Fruit fly (Drosophila melanogaster) whole organism, embryonic: ENCODE measurements around the gene Tfb5.

Source experiments
- B-H1 ChIP-seq: fragments of 200-800 bp; sonication (Bioruptor generic); IDR thresholded peaks from 3 replicates; pipeline ENCODE4 v1.3.6; 2022; ENCODE audit warnings: missing biosample characterization, missing genetic modification characterization
- CG10147 ChIP-seq: fragments of 200-800 bp; sonication (Bioruptor generic); optimal IDR thresholded peaks from 2 replicates; lab custom pipeline; 2019; ENCODE audit warnings: missing biosample characterization, mild to moderate bottlenecking, missing genetic modification characterization, moderate library complexity
- CG1024 ChIP-seq: fragments of 200-800 bp; sonication (Bioruptor generic); IDR thresholded peaks from 2 replicates; pipeline ENCODE4 v1.3.6; 2022; ENCODE audit warnings: missing biosample characterization, missing genetic modification characterization
- CG11247 ChIP-seq: fragments of 200-800 bp; sonication (Bioruptor generic); IDR thresholded peaks from 2 replicates; pipeline ENCODE4 v1.3.6; 2022; ENCODE audit warnings: missing biosample characterization, missing genetic modification characterization
- CG11723 ChIP-seq: fragments of 200-800 bp; sonication (Bioruptor generic); optimal IDR thresholded peaks from 2 replicates; lab custom pipeline; 2017; ENCODE audit warnings: missing biosample characterization, mild to moderate bottlenecking, missing genetic modification characterization
- CG12104 ChIP-seq: fragments of 200-800 bp; sonication (Bioruptor generic); optimal IDR thresholded peaks from 3 replicates; lab custom pipeline; 2016; ENCODE audit warnings: missing biosample characterization, missing genetic modification characterization
- CG12155 ChIP-seq: fragments of 200-800 bp; sonication (Bioruptor generic); optimal IDR thresholded peaks from 3 replicates; lab custom pipeline; 2016; ENCODE audit warnings: missing biosample characterization, missing genetic modification characterization
- CG12219 ChIP-seq: fragments of 200-800 bp; sonication (Bioruptor generic); optimal IDR thresholded peaks from 3 replicates; lab custom pipeline; 2018; ENCODE audit warnings: missing biosample characterization, mild to moderate bottlenecking, missing genetic modification characterization
- CG12299 ChIP-seq: fragments of 200-800 bp; sonication (Bioruptor generic); optimal IDR thresholded peaks from 2 replicates; lab custom pipeline; 2018; ENCODE audit warnings: missing biosample characterization, mild to moderate bottlenecking, missing genetic modification characterization
- CG1603 ChIP-seq: fragments of 200-800 bp; sonication (Bioruptor generic); optimal IDR thresholded peaks from 2 replicates; lab custom pipeline; 2019; ENCODE audit warnings: missing biosample characterization, mild to moderate bottlenecking, missing genetic modification characterization, moderate library complexity
- CG17359 ChIP-seq: fragments of 200-800 bp; sonication (Bioruptor generic); optimal IDR thresholded peaks from 3 replicates; lab custom pipeline; 2018; ENCODE audit warnings: missing biosample characterization, mild to moderate bottlenecking, missing genetic modification characterization, moderate library complexity
- CG17612 ChIP-seq: fragments of 200-800 bp; sonication (Bioruptor generic); IDR thresholded peaks from 2 replicates; pipeline ENCODE4 v1.3.6; 2022; ENCODE audit warnings: missing biosample characterization, missing genetic modification characterization
- CG17912 ChIP-seq: fragments of 200-800 bp; sonication (Bioruptor generic); optimal IDR thresholded peaks from 2 replicates; lab custom pipeline; 2018; ENCODE audit warnings: missing biosample characterization, mild to moderate bottlenecking, missing genetic modification characterization
- CG18619 ChIP-seq: fragments of 200-800 bp; sonication (Bioruptor generic); optimal IDR thresholded peaks from 3 replicates; lab custom pipeline; 2017; ENCODE audit warnings: missing biosample characterization, mild to moderate bottlenecking, missing genetic modification characterization
- CG18764 ChIP-seq: fragments of 200-800 bp; sonication (Bioruptor generic); optimal IDR thresholded peaks from 3 replicates; lab custom pipeline; 2016; ENCODE audit warnings: missing biosample characterization, missing genetic modification characterization
- CG4328 ChIP-seq: fragments of 200-800 bp; sonication (Bioruptor generic); optimal IDR thresholded peaks from 3 replicates; lab custom pipeline; 2017; ENCODE audit warnings: missing biosample characterization, missing genetic modification reagents, missing genetic modification characterization
- CG7372 ChIP-seq: fragments of 200-800 bp; sonication (Bioruptor generic); IDR thresholded peaks from 2 replicates; pipeline ENCODE4 v1.3.6; 2022; ENCODE audit warnings: missing biosample characterization, missing genetic modification characterization
- CG8281 ChIP-seq: fragments of 200-800 bp; sonication (Bioruptor generic); optimal IDR thresholded peaks from 2 replicates; lab custom pipeline; 2018; ENCODE audit warnings: missing biosample characterization, mild to moderate bottlenecking, missing genetic modification characterization, moderate library complexity
- CG8765 ChIP-seq: fragments of 200-800 bp; sonication (Bioruptor generic); IDR thresholded peaks from 2 replicates; pipeline ENCODE4 v1.3.6; 2022; ENCODE audit warnings: missing biosample characterization, missing genetic modification characterization
- Chrac-16 ChIP-seq: fragments of 200-800 bp; sonication (Bioruptor generic); optimal IDR thresholded peaks from 3 replicates; lab custom pipeline; 2016; ENCODE audit warnings: missing biosample characterization, missing genetic modification characterization
- CoRest ChIP-seq: fragments of 200-800 bp; sonication (Bioruptor generic); optimal IDR thresholded peaks from 3 replicates; lab custom pipeline; 2018; ENCODE audit warnings: missing biosample characterization, mild to moderate bottlenecking, missing genetic modification characterization, moderate library complexity
- CrebB ChIP-seq: fragments of 200-800 bp; sonication (Bioruptor generic); optimal IDR thresholded peaks from 3 replicates; lab custom pipeline; 2018; ENCODE audit warnings: missing biosample characterization, mild to moderate bottlenecking, missing genetic modification characterization
- Dad ChIP-seq: fragments of 200-800 bp; sonication (Bioruptor generic); optimal IDR thresholded peaks from 3 replicates; lab custom pipeline; 2016; ENCODE audit warnings: missing biosample characterization, missing genetic modification characterization
- Dll ChIP-seq: fragments of 200-800 bp; sonication (Bioruptor generic); IDR thresholded peaks from 4 replicates; pipeline ENCODE4 v1.3.6; 2022; ENCODE audit warnings: missing biosample characterization, missing genetic modification characterization; ENCODE audit not compliant: partially characterized antibody
- Drgx ChIP-seq: fragments of 200-800 bp; sonication (Bioruptor generic); IDR thresholded peaks from 2 replicates; pipeline ENCODE4 v1.3.6; 2022; ENCODE audit warnings: missing biosample characterization, missing genetic modification characterization
- E2f2 ChIP-seq: fragments of 200-800 bp; sonication (Bioruptor generic); IDR thresholded peaks from 2 replicates; pipeline ENCODE4 v1.3.6; 2022; ENCODE audit warnings: missing biosample characterization, missing genetic modification characterization
- Fer1 ChIP-seq: fragments of 200-800 bp; sonication (Bioruptor generic); optimal IDR thresholded peaks from 2 replicates; lab custom pipeline; 2017; ENCODE audit warnings: missing biosample characterization, mild to moderate bottlenecking, missing genetic modification characterization
- Fer2 ChIP-seq: fragments of 200-800 bp; sonication (Bioruptor generic); optimal IDR thresholded peaks from 2 replicates; lab custom pipeline; 2018; ENCODE audit warnings: missing biosample characterization, mild to moderate bottlenecking, missing genetic modification characterization, moderate library complexity
- Hmx ChIP-seq: fragments of 200-800 bp; sonication (Bioruptor generic); optimal IDR thresholded peaks from 2 replicates; lab custom pipeline; 2016; ENCODE audit warnings: missing biosample characterization, missing genetic modification characterization
- Kr ChIP-seq: fragments of 200-800 bp; sonication (Bioruptor generic); optimal IDR thresholded peaks from 2 replicates; lab custom pipeline; 2017; ENCODE audit warnings: missing biosample characterization, mild to moderate bottlenecking, missing genetic modification characterization
- NC2α ChIP-seq: fragments of 200-800 bp; sonication (Bioruptor generic); optimal IDR thresholded peaks from 2 replicates; lab custom pipeline; 2016; ENCODE audit warnings: missing biosample characterization, missing genetic modification characterization
- Nf-YB ChIP-seq: fragments of 200-800 bp; sonication (Bioruptor generic); optimal IDR thresholded peaks from 3 replicates; lab custom pipeline; 2019; ENCODE audit warnings: missing biosample characterization, mild to moderate bottlenecking, missing genetic modification characterization, moderate library complexity
- PHDP ChIP-seq: fragments of 200-800 bp; sonication (Bioruptor generic); optimal IDR thresholded peaks from 3 replicates; lab custom pipeline; 2018; ENCODE audit warnings: missing biosample characterization, mild to moderate bottlenecking, missing genetic modification characterization, moderate library complexity
- Sry-δ ChIP-seq: fragments of 200-800 bp; sonication (Bioruptor generic); optimal IDR thresholded peaks from 2 replicates; lab custom pipeline; 2016; ENCODE audit warnings: missing biosample characterization, missing genetic modification characterization
- TFAM ChIP-seq: fragments of 200-800 bp; sonication (Bioruptor generic); optimal IDR thresholded peaks from 2 replicates; lab custom pipeline; 2017; ENCODE audit warnings: missing biosample characterization, missing genetic modification characterization, inconsistent platforms
- Taf1 ChIP-seq: fragments of 200-800 bp; sonication (Bioruptor generic); IDR thresholded peaks from 2 replicates; pipeline ENCODE4 v1.3.6; 2022; ENCODE audit warnings: missing biosample characterization, missing genetic modification characterization
- Usf ChIP-seq: fragments of 200-800 bp; sonication (Bioruptor generic); optimal IDR thresholded peaks from 2 replicates; lab custom pipeline; 2017; ENCODE audit warnings: missing genotype, missing biosample characterization, missing genetic modification characterization
- abd-A ChIP-seq: fragments of 200-800 bp; sonication (Bioruptor generic); optimal IDR thresholded peaks from 3 replicates; lab custom pipeline; 2019; ENCODE audit warnings: missing biosample characterization, mild to moderate bottlenecking, missing genetic modification characterization, moderate library complexity
- corto ChIP-seq: fragments of 200-800 bp; sonication (Bioruptor generic); optimal IDR thresholded peaks from 2 replicates; lab custom pipeline; 2016; ENCODE audit warnings: missing biosample characterization, mild to moderate bottlenecking, missing genetic modification characterization, moderate library complexity
- grn ChIP-seq: fragments of 200-800 bp; sonication (Bioruptor generic); optimal IDR thresholded peaks from 3 replicates; lab custom pipeline; 2017; ENCODE audit warnings: missing biosample characterization, missing genetic modification characterization
- gsb ChIP-seq: fragments of 200-800 bp; sonication (Bioruptor generic); IDR thresholded peaks from 2 replicates; pipeline ENCODE4 v1.3.6; 2022; ENCODE audit warnings: missing biosample characterization, missing genetic modification characterization
- ken ChIP-seq: fragments of 200-800 bp; sonication (Bioruptor generic); IDR thresholded peaks from 3 replicates; pipeline ENCODE4 v1.3.6; 2022; ENCODE audit warnings: missing biosample characterization, missing genetic modification characterization
- pzg ChIP-seq: fragments of 200-800 bp; sonication (Bioruptor generic); optimal IDR thresholded peaks from 3 replicates; lab custom pipeline; 2018; ENCODE audit warnings: missing biosample characterization, mild to moderate bottlenecking, missing genetic modification characterization, moderate library complexity
- sens-2 ChIP-seq: fragments of 200-800 bp; sonication (Bioruptor generic); IDR thresholded peaks from 2 replicates; pipeline ENCODE4 v1.3.6; 2022; ENCODE audit warnings: missing biosample characterization, missing genetic modification characterization
- shn ChIP-seq: fragments of 200-800 bp; sonication (Bioruptor generic); optimal IDR thresholded peaks from 3 replicates; lab custom pipeline; 2016; ENCODE audit warnings: missing biosample characterization, missing genetic modification characterization
- sim ChIP-seq: fragments of 200-800 bp; sonication (Bioruptor generic); IDR thresholded peaks from 2 replicates; pipeline ENCODE4 v1.3.6; 2022; ENCODE audit warnings: missing biosample characterization, missing genetic modification characterization
- sima ChIP-seq: fragments of 200-800 bp; sonication (Bioruptor generic); optimal IDR thresholded peaks from 2 replicates; lab custom pipeline; 2016; ENCODE audit warnings: missing biosample characterization, missing genetic modification characterization
- sob ChIP-seq: fragments of 200-800 bp; sonication (Bioruptor generic); IDR thresholded peaks from 2 replicates; pipeline ENCODE4 v1.3.6; 2022; ENCODE audit warnings: missing biosample characterization, missing genetic modification characterization
- stc ChIP-seq: fragments of 200-800 bp; sonication (Bioruptor generic); IDR thresholded peaks from 2 replicates; pipeline ENCODE4 v1.3.6; 2022; ENCODE audit warnings: missing biosample characterization, missing genetic modification characterization
- toy ChIP-seq: fragments of 200-800 bp; sonication (Bioruptor generic); IDR thresholded peaks from 2 replicates; pipeline ENCODE4 v1.3.6; 2022; ENCODE audit warnings: missing biosample characterization, missing genetic modification characterization
- z ChIP-seq: fragments of 200-800 bp; sonication (Bioruptor generic); IDR thresholded peaks from 3 replicates; pipeline ENCODE4 v1.3.6; 2022; ENCODE audit warnings: missing biosample characterization, missing genetic modification characterization
- zen ChIP-seq: fragments of 200-800 bp; sonication (Bioruptor generic); optimal IDR thresholded peaks from 3 replicates; lab custom pipeline; 2018; ENCODE audit warnings: missing biosample characterization, mild to moderate bottlenecking, missing genetic modification characterization, moderate library complexity

The Tfb5 gene

dm6 chr2L:5043043-5043442 is 32.4 kb upstream of the Tfb5 start, which contains the start of the genes CG33995, CG44000 and CG44001 (continued):
- TF ChIP-seq Nf-YB (GFP tag; lab: Kevin White, UChicago) (peak; percentile 9), CG4328 (GFP tag; lab: Kevin White, UChicago) (peak; percentile 17), B-H1 (GFP tag; lab: Robert Waterston, UW) (no peak), CG18619 (GFP tag; lab: Kevin White, UChicago) (peak; percentile 13), CG7372 (no peak), CG12299 (tag; lab: Kevin White, UChicago) (peak; percentile 4), CG18764 (GFP tag; lab: Kevin White, UChicago) (peak; percentile 59), CG12219 (GFP tag; lab: Kevin White, UChicago) (no peak), TFAM (no peak), CG1603 (peak; percentile 88), Hmx (GFP tag; lab: Kevin White, UChicago) (no peak), sens-2 (no peak), Drgx (0 out of 2 replicates have a peak, but pooled peaks have one; percentile 6), CG12155 (GFP tag; lab: Kevin White, UChicago) (peak; percentile 54), ken (GFP tag; lab: Robert Waterston, UW) (peak; percentile 76), CG1024 (GFP tag; lab: Robert Waterston, UW) (peak; percentile 49; the same call in 1 of the 2 replicates), CG12104 (GFP tag; lab: Kevin White, UChicago) (no peak), gsb (GFP tag; lab: Robert Waterston, UW) (no peak), Kr (GFP tag; lab: Kevin White, UChicago) (no peak), Fer2 (no peak), E2f2 (GFP tag; lab: Robert Waterston, UW) (peak; percentile 74), CG11247 (GFP tag; lab: Robert Waterston, UW) (0 out of 2 replicates have a peak, but pooled peaks have one; percentile 12), NC2α (peak; percentile 8), Chrac-16 (GFP tag; lab: Kevin White, UChicago) (peak; percentile 34), CG11723 (GFP tag; lab: Kevin White, UChicago) (no peak), CG8765 (GFP tag; lab: Robert Waterston, UW) (no peak), Sry-δ (GFP tag; lab: Kevin White, UChicago) (peak; percentile 52), corto (GFP tag; lab: Kevin White, UChicago) (no peak), CG17359 (tag; lab: Kevin White, UChicago) (no peak), grn (no peak), abd-A (tag; lab: Kevin White, UChicago) (peak; percentile 69), Dll (GFP tag; lab: Robert Waterston, UW) (no peak), shn (GFP tag; lab: Kevin White, UChicago) (peak; percentile 52), CG17912 (GFP tag; lab: Kevin White, UChicago) (no peak), sim (no peak), CG10147 (GFP tag; lab: Kevin White, UChicago) (no peak), Fer1 (GFP tag; lab: Kevin White, UChicago) (peak; percentile 11), stc (GFP tag; lab: Robert Waterston, UW) (no peak), zen (peak; percentile 46), pzg (GFP tag; lab: Kevin White, UChicago) (peak; percentile 97), Taf1 (no peak), Dad (no peak), CG17612 (GFP tag; lab: Robert Waterston, UW) (no peak), CrebB (tag; lab: Kevin White, UChicago) (peak; percentile 11), z (no peak), CoRest (tag; lab: Kevin White, UChicago) (peak; percentile 51), sob (GFP tag; lab: Robert Waterston, UW) (peak; percentile 55), Usf (GFP tag; lab: Kevin White, UChicago) (no peak), sima (GFP tag; lab: Kevin White, UChicago) (no peak), CG8281 (no peak), toy (no peak), PHDP (peak; percentile 18)
